Fruit fly (Drosophila melanogaster) whole organism, embryonic: Measurements from ENCODE around the gene CG6788.

ENCODE experiments used
- B-H2 ChIP-seq: fragments of 200-800 bp; sonication (Bioruptor generic); optimal IDR thresholded peaks from 2 replicates; lab custom pipeline; 2018; ENCODE audit warnings: missing biosample characterization, mild to moderate bottlenecking, missing genetic modification characterization
- CG10209 ChIP-seq: fragments of 200-800 bp; sonication (Bioruptor generic); optimal IDR thresholded peaks from 3 replicates; lab custom pipeline; 2017; ENCODE audit warnings: missing biosample characterization, mild to moderate bottlenecking, missing genetic modification characterization, missing genetic modification reagents
- CG12104 ChIP-seq: fragments of 200-800 bp; sonication (Bioruptor generic); optimal IDR thresholded peaks from 3 replicates; lab custom pipeline; 2016; ENCODE audit warnings: missing biosample characterization, missing genetic modification characterization
- CG13123 ChIP-seq: fragments of 200-800 bp; sonication (Bioruptor generic); optimal IDR thresholded peaks from 2 replicates; lab custom pipeline; 2016; ENCODE audit warnings: missing biosample characterization, missing genetic modification characterization
- CG14860 ChIP-seq: fragments of 200-800 bp; sonication (Bioruptor generic); IDR thresholded peaks from 3 replicates; pipeline ENCODE4 v1.3.6; 2022; ENCODE audit warnings: missing biosample characterization, missing genetic modification characterization; ENCODE audit not compliant: partially characterized antibody
- CG15479 ChIP-seq: fragments of 200-800 bp; sonication (Bioruptor generic); optimal IDR thresholded peaks from 3 replicates; lab custom pipeline; 2019; ENCODE audit warnings: missing biosample characterization, mild to moderate bottlenecking, missing genetic modification characterization, moderate library complexity
- CG1647 ChIP-seq: fragments of 200-800 bp; sonication (Bioruptor generic); optimal IDR thresholded peaks from 3 replicates; lab custom pipeline; 2016; ENCODE audit warnings: missing biosample characterization, missing genetic modification characterization
- CG17612 ChIP-seq: fragments of 200-800 bp; sonication (Bioruptor generic); IDR thresholded peaks from 2 replicates; pipeline ENCODE4 v1.3.6; 2022; ENCODE audit warnings: missing biosample characterization, missing genetic modification characterization
- CG2712 ChIP-seq: fragments of 200-800 bp; optimal IDR thresholded peaks from 3 replicates; lab custom pipeline; 2019; ENCODE audit warnings: missing biosample characterization, mild to moderate bottlenecking, missing genetic modification characterization, moderate library complexity
- CG31441 ChIP-seq: fragments of 200-800 bp; sonication (Bioruptor generic); IDR thresholded peaks from 2 replicates; pipeline ENCODE4 v1.3.6; 2022; ENCODE audit warnings: missing biosample characterization, missing genetic modification characterization
- CG4617 ChIP-seq: fragments of 200-800 bp; sonication (Bioruptor generic); optimal IDR thresholded peaks from 3 replicates; lab custom pipeline; 2016; ENCODE audit warnings: missing biosample characterization, missing genetic modification characterization, borderline replicate concordance
- CG5180 ChIP-seq: fragments of 200-800 bp; sonication (Bioruptor generic); optimal IDR thresholded peaks from 3 replicates; lab custom pipeline; 2017; ENCODE audit warnings: missing biosample characterization, missing genetic modification characterization, mild to moderate bottlenecking, moderate library complexity, missing genetic modification reagents
- CG5245 ChIP-seq: fragments of 200-800 bp; sonication (Bioruptor generic); optimal IDR thresholded peaks from 3 replicates; lab custom pipeline; 2016; ENCODE audit warnings: missing biosample characterization, missing genetic modification characterization
- CG8359 ChIP-seq: fragments of 200-800 bp; sonication (Bioruptor generic); optimal IDR thresholded peaks from 2 replicates; lab custom pipeline; 2017; ENCODE audit warnings: missing biosample characterization, mild to moderate bottlenecking, missing genetic modification characterization, borderline replicate concordance
- CTCF ChIP-seq: fragments of 200-800 bp; sonication (Bioruptor generic); optimal IDR thresholded peaks from 2 replicates; lab custom pipeline; 2017; ENCODE audit warnings: missing biosample characterization, mild to moderate bottlenecking, missing genetic modification characterization, moderate library complexity
- E2f2 ChIP-seq: fragments of 200-800 bp; sonication (Bioruptor generic); IDR thresholded peaks from 2 replicates; pipeline ENCODE4 v1.3.6; 2022; ENCODE audit warnings: missing biosample characterization, missing genetic modification characterization
- Ets65A ChIP-seq: fragments of 200-800 bp; sonication (Bioruptor generic); peaks from one replicate; lab custom pipeline; 2016; ENCODE audit warnings: missing biosample characterization, missing genetic modification characterization
- HLH54F ChIP-seq: fragments of 200-800 bp; sonication (Bioruptor generic); optimal IDR thresholded peaks from 3 replicates; lab custom pipeline; 2016; ENCODE audit warnings: missing biosample characterization, missing genetic modification characterization
- Hr39 ChIP-seq: fragments of >200 bp; optimal IDR thresholded peaks from 2 replicates; lab custom pipeline; 2017
- Lpt ChIP-seq: fragments of >200 bp; optimal IDR thresholded peaks from 2 replicates; lab custom pipeline; 2018; ENCODE audit warnings: missing biosample characterization, missing genetic modification characterization
- Mes4 ChIP-seq: fragments of 200-800 bp; sonication (Bioruptor generic); optimal IDR thresholded peaks from 2 replicates; lab custom pipeline; 2016; ENCODE audit warnings: missing biosample characterization, missing genetic modification characterization
- NfI ChIP-seq: fragments of 200-800 bp; sonication (Bioruptor generic); optimal IDR thresholded peaks from 3 replicates; lab custom pipeline; 2018; ENCODE audit warnings: missing biosample characterization, mild to moderate bottlenecking, missing genetic modification characterization, moderate library complexity
- Optix ChIP-seq: fragments of 200-800 bp; sonication (Bioruptor generic); IDR thresholded peaks from 3 replicates; pipeline ENCODE4 v1.3.6; 2022; ENCODE audit warnings: missing biosample characterization, missing genetic modification characterization
- Rfx ChIP-seq: fragments of 200-800 bp; sonication (Bioruptor generic); IDR thresholded peaks from 2 replicates; pipeline ENCODE4 v1.3.6; 2022; ENCODE audit warnings: missing biosample characterization, missing genetic modification characterization
- Taf1 ChIP-seq: fragments of 200-800 bp; sonication (Bioruptor generic); IDR thresholded peaks from 2 replicates; pipeline ENCODE4 v1.3.6; 2022; ENCODE audit warnings: missing biosample characterization, missing genetic modification characterization
- Usf ChIP-seq: fragments of 200-800 bp; sonication (Bioruptor generic); optimal IDR thresholded peaks from 2 replicates; lab custom pipeline; 2017; ENCODE audit warnings: missing genotype, missing biosample characterization, missing genetic modification characterization
- YL-1 ChIP-seq: fragments of 200-800 bp; sonication (Bioruptor generic); optimal IDR thresholded peaks from 3 replicates; lab custom pipeline; 2017; ENCODE audit warnings: missing biosample characterization, mild to moderate bottlenecking, missing genetic modification characterization
- ab ChIP-seq: fragments of 200-800 bp; sonication (Bioruptor generic); optimal IDR thresholded peaks from 2 replicates; lab custom pipeline; 2016; ENCODE audit warnings: missing biosample characterization, missing genetic modification characterization
- cato ChIP-seq: fragments of 200-800 bp; sonication (Bioruptor generic); optimal IDR thresholded peaks from 2 replicates; lab custom pipeline; 2016; ENCODE audit warnings: missing biosample characterization, missing genetic modification characterization, borderline replicate concordance
- da ChIP-seq: fragments of 200-800 bp; sonication (Bioruptor generic); optimal IDR thresholded peaks from 2 replicates; lab custom pipeline; 2016; ENCODE audit warnings: missing biosample characterization, missing genetic modification characterization
- exex ChIP-seq: fragments of 200-800 bp; sonication (Bioruptor generic); optimal IDR thresholded peaks from 4 replicates; lab custom pipeline; 2018; ENCODE audit warnings: missing biosample characterization, mild to moderate bottlenecking, missing genetic modification characterization, moderate library complexity
- fd64A ChIP-seq: fragments of 200-800 bp; sonication (Bioruptor generic); optimal IDR thresholded peaks from 3 replicates; lab custom pipeline; 2018; ENCODE audit warnings: missing biosample characterization, mild to moderate bottlenecking, missing genetic modification characterization
- gcm2 ChIP-seq: fragments of 200-800 bp; sonication (Bioruptor generic); optimal IDR thresholded peaks from 2 replicates; lab custom pipeline; 2016; ENCODE audit warnings: missing biosample characterization, missing genetic modification characterization
- gfzf ChIP-seq: fragments of 200-800 bp; sonication (Bioruptor generic); optimal IDR thresholded peaks from 2 replicates; lab custom pipeline; 2016; ENCODE audit warnings: missing biosample characterization, mild to moderate bottlenecking, missing genetic modification characterization, moderate library complexity
- gsb-n ChIP-seq: fragments of 200-800 bp; sonication (Bioruptor generic); optimal IDR thresholded peaks from 3 replicates; lab custom pipeline; 2018; ENCODE audit warnings: missing biosample characterization, mild to moderate bottlenecking, missing genetic modification characterization
- ham ChIP-seq: fragments of 200-800 bp; sonication (Bioruptor generic); IDR thresholded peaks from 2 replicates; pipeline ENCODE4 v1.3.6; 2022; ENCODE audit warnings: missing biosample characterization, missing genetic modification characterization
- hb ChIP-seq: fragments of 200-800 bp; sonication (Bioruptor generic); IDR thresholded peaks from 3 replicates; pipeline ENCODE4 v1.3.6; 2022; ENCODE audit warnings: missing biosample characterization, missing genetic modification characterization; ENCODE audit not compliant: partially characterized antibody
- hth ChIP-seq: fragments of >200 bp; optimal IDR thresholded peaks from 2 replicates; lab custom pipeline; 2017; ENCODE audit warnings: inconsistent platforms
- lab ChIP-seq: fragments of 200-800 bp; sonication (Bioruptor generic); optimal IDR thresholded peaks from 3 replicates; lab custom pipeline; 2017; ENCODE audit warnings: missing biosample characterization, missing genetic modification characterization, mild to moderate bottlenecking, moderate library complexity, missing genetic modification reagents
- lbe ChIP-seq: fragments of 200-800 bp; sonication (Bioruptor generic); optimal IDR thresholded peaks from 2 replicates; lab custom pipeline; 2016; ENCODE audit warnings: missing biosample characterization, mild to moderate bottlenecking, missing genetic modification characterization
- mam ChIP-seq: fragments of 200-800 bp; sonication (Bioruptor generic); optimal IDR thresholded peaks from 3 replicates; lab custom pipeline; 2016; ENCODE audit warnings: missing biosample characterization, missing genetic modification characterization
- mld ChIP-seq: fragments of 200-800 bp; sonication (Bioruptor generic); IDR thresholded peaks from 3 replicates; pipeline ENCODE4 v1.3.6; 2022; ENCODE audit warnings: missing biosample characterization, missing genetic modification characterization; ENCODE audit not compliant: partially characterized antibody
- oc ChIP-seq: fragments of 200-800 bp; sonication (Bioruptor generic); optimal IDR thresholded peaks from 2 replicates; lab custom pipeline; 2018; ENCODE audit warnings: missing biosample characterization, mild to moderate bottlenecking, missing genetic modification characterization, moderate library complexity
- phol ChIP-seq: fragments of 200-800 bp; sonication (Bioruptor generic); optimal IDR thresholded peaks from 3 replicates; lab custom pipeline; 2018; ENCODE audit warnings: missing biosample characterization, mild to moderate bottlenecking, missing genetic modification characterization, moderate library complexity
- seq ChIP-seq: fragments of 200-800 bp; sonication (Bioruptor generic); IDR thresholded peaks from 2 replicates; pipeline ENCODE4 v1.3.6; 2022; ENCODE audit warnings: missing biosample characterization, missing genetic modification characterization
- slou ChIP-seq: fragments of 200-800 bp; sonication (Bioruptor generic); optimal IDR thresholded peaks from 3 replicates; lab custom pipeline; 2016; ENCODE audit warnings: missing biosample characterization, missing genetic modification characterization
- sug ChIP-seq: fragments of 200-800 bp; optimal IDR thresholded peaks from 2 replicates; lab custom pipeline; 2019; ENCODE audit warnings: missing biosample characterization, mild to moderate bottlenecking, missing genetic modification characterization, moderate library complexity
- tll ChIP-seq, 2 experiments: fragments of 200-800 bp in 1 of 2; fragments of >200 bp in 1 of 2; sonication (Bioruptor generic) in 1 of 2; optimal IDR thresholded peaks; 2 replicates each; lab custom pipeline; 2017 to 2019; ENCODE audit warnings: missing biosample characterization in 2 of 2, missing genetic modification characterization in 2 of 2, mild to moderate bottlenecking in 1 of 2, moderate library complexity in 1 of 2
- trem ChIP-seq: fragments of 200-800 bp; optimal IDR thresholded peaks from 3 replicates; lab custom pipeline; 2019; ENCODE audit warnings: missing biosample characterization, mild to moderate bottlenecking, missing genetic modification characterization, moderate library complexity
- zf30C ChIP-seq: fragments of 200-800 bp; sonication (Bioruptor generic); optimal IDR thresholded peaks from 3 replicates; lab custom pipeline; 2018; ENCODE audit warnings: missing biosample characterization, mild to moderate bottlenecking, missing genetic modification characterization
- zfh2 ChIP-seq: fragments of 200-800 bp; sonication (Bioruptor generic); optimal IDR thresholded peaks from 2 replicates; lab custom pipeline; 2016; ENCODE audit warnings: missing biosample characterization, missing genetic modification characterization

Gene CG6788

DNA sequence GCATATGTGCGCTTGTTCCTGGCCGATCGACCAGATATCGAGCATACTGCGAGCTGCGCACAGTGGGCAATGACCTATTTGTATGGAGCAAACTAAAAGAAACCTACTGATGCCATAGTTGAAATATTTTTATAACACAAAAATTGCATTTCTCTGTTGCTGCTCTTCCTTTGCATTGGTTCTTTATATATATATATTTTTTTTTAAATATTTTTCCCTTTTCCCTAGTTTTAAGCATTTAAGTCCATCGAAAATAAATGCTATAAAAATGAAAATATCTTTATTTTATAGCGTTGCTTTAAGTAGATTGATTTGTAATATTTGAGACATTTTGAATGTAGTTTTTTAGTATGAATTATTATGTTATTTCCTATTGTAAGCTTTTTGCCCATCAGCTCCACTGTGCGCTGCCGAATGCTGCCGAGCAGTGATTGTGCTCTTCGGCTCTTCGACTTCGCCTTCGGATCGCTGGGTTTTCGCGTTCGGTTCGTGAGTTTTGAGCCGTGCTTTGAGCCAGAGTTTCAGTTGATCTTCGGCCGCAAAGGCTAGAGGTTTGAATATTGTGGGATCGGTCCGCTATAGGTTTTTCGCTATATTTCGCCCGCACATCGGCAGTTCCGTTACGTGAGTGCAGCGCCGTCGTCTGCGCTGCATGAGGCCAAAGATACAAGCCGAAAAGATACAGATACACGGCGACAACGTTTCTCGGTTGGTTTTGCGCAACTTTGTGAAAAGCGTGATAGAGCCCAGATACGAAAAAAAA, 23.1 kb downstream of the CG6788 start, which contains the start of gene CG6847 (continued):
- peak; percentile 46 for TF ChIP-seq CG10209
- no peak for TF ChIP-seq da (GFP tag; lab: Kevin White, UChicago)
- TF ChIP-seq B-H2 (GFP tag; lab: Kevin White, UChicago) = no peak
- peak; percentile 38 for TF ChIP-seq lbe (GFP tag; lab: Kevin White, UChicago)
- TF ChIP-seq sug (tag; lab: Kevin White, UChicago) = peak; percentile 39
- no peak for TF ChIP-seq hth (lab: Kevin White, UChicago)
- TF ChIP-seq CG8359 (GFP tag; lab: Kevin White, UChicago) = no peak
- TF ChIP-seq Ets65A (GFP tag; lab: Kevin White, UChicago) = peak; percentile 90
- peak; percentile 62 for TF ChIP-seq oc (tag; lab: Kevin White, UChicago)
- no peak for TF ChIP-seq Lpt (GFP tag; lab: Kevin White, UChicago)
- TF ChIP-seq gcm2 (GFP tag; lab: Kevin White, UChicago) = no peak
- TF ChIP-seq E2f2 (GFP tag; lab: Robert Waterston, UW) = peak; percentile 20; the same call in 1 of the 2 replicates
- TF ChIP-seq mld (GFP tag; lab: Robert Waterston, UW) = no peak
- no peak for TF ChIP-seq Hr39 (lab: Kevin White, UChicago)
- no peak for TF ChIP-seq ham (GFP tag; lab: Robert Waterston, UW)
- peak; percentile 69 for TF ChIP-seq gsb-n (tag; lab: Kevin White, UChicago)
- peak; percentile 79 for TF ChIP-seq CG31441
- no peak for TF ChIP-seq CG14860 (GFP tag; lab: Robert Waterston, UW)
- peak; percentile 4 for TF ChIP-seq CG13123
- peak; percentile 52 for TF ChIP-seq CG12104 (GFP tag; lab: Kevin White, UChicago)
- TF ChIP-seq zfh2 (GFP tag; lab: Kevin White, UChicago) = no peak
- TF ChIP-seq CG5245 = no peak
- TF ChIP-seq cato (GFP tag; lab: Kevin White, UChicago) = peak; percentile 10
- peak; percentile 59 for TF ChIP-seq NfI
- TF ChIP-seq seq (GFP tag; lab: Robert Waterston, UW) = no peak; the same call in 1 of the 2 replicates
- TF ChIP-seq CG17612 (GFP tag; lab: Robert Waterston, UW) = no peak
- peak; percentile 64 for TF ChIP-seq Rfx (GFP tag; lab: Robert Waterston, UW)
- TF ChIP-seq slou (GFP tag; lab: Kevin White, UChicago) = peak; percentile 9
- peak; percentile 76 for TF ChIP-seq CG2712
- peak; percentile 50 for TF ChIP-seq phol (tag; lab: Kevin White, UChicago)
- no peak for TF ChIP-seq fd64A (GFP tag; lab: Kevin White, UChicago)
- no peak for TF ChIP-seq tll (GFP tag; optimal IDR thresholded peaks at IDR 0.05; lab: Kevin White, UChicago)
- no peak for TF ChIP-seq CTCF (GFP tag; lab: Kevin White, UChicago)
- TF ChIP-seq CG4617 (GFP tag; lab: Kevin White, UChicago) = peak; percentile 8
- peak; percentile 24 for TF ChIP-seq CG5180
- TF ChIP-seq HLH54F (GFP tag; lab: Kevin White, UChicago) = no peak
- TF ChIP-seq hb (GFP tag; lab: Robert Waterston, UW) = no peak
- no peak for TF ChIP-seq Taf1 (GFP tag; lab: Robert Waterston, UW)
- peak; percentile 2 for TF ChIP-seq CG15479 (GFP tag; lab: Kevin White, UChicago)
- no peak for TF ChIP-seq mam (GFP tag; lab: Kevin White, UChicago)
- no peak for TF ChIP-seq exex (tag; lab: Kevin White, UChicago)
- no peak for TF ChIP-seq Mes4 (GFP tag; lab: Kevin White, UChicago)
- TF ChIP-seq YL-1 (GFP tag; lab: Kevin White, UChicago) = peak; percentile 25
- no peak for TF ChIP-seq ab (GFP tag; lab: Kevin White, UChicago)
- peak; percentile 42 for TF ChIP-seq lab (GFP tag; lab: Kevin White, UChicago)
- no peak for TF ChIP-seq gfzf (GFP tag; lab: Kevin White, UChicago)
- no peak for TF ChIP-seq Optix (GFP tag; lab: Robert Waterston, UW)
- TF ChIP-seq CG1647 (GFP tag; lab: Kevin White, UChicago) = no peak
- TF ChIP-seq trem (tag; lab: Kevin White, UChicago) = peak; percentile 3
- peak; percentile 54 for TF ChIP-seq Usf (GFP tag; lab: Kevin White, UChicago)
- TF ChIP-seq zf30C (GFP tag; lab: Kevin White, UChicago) = no peak
